Worm (Caenorhabditis elegans) whole organism, midembryonic: ENCODE measurements around the gene add-1.

Source experiments
- T22C8.4 ChIP-seq: fragments of 200-800 bp; sonication (Bioruptor generic); IDR thresholded peaks from 2 replicates; pipeline ENCODE4 v1.3.6; 2022; ENCODE audit warnings: missing genetic modification characterization, missing compliant biosample characterization
- cog-1 ChIP-seq: sonication (generic microtip); optimal IDR thresholded peaks from 2 replicates; lab custom pipeline; 2016; ENCODE audit warnings: missing genetic modification characterization, missing compliant biosample characterization
- flt-1 ChIP-seq: fragments of 200-800 bp; sonication (Bioruptor generic); IDR thresholded peaks from 2 replicates; pipeline ENCODE4 v1.3.6; 2022; ENCODE audit warnings: missing genetic modification characterization, missing compliant biosample characterization
- med-1 ChIP-seq: sonication (generic microtip); optimal IDR thresholded peaks from 2 replicates; lab custom pipeline; 2017; ENCODE audit warnings: missing genetic modification characterization, mild to moderate bottlenecking, missing compliant biosample characterization, antibody characterized with exemption, missing genetic modification reagents; ENCODE audit not compliant: insufficient read depth
- ref-1 ChIP-seq: fragments of 200-800 bp; sonication (Bioruptor generic); conservative IDR thresholded peaks from 2 replicates; pipeline ENCODE4 v1.3.6; 2022; ENCODE audit warnings: missing genetic modification reagents, missing genetic modification characterization, missing compliant biosample characterization
- ztf-23 ChIP-seq: fragments of 200-800 bp; sonication (Bioruptor generic); IDR thresholded peaks from 2 replicates; pipeline ENCODE4 v1.3.6; 2022; ENCODE audit warnings: missing genetic modification reagents, missing genetic modification characterization, missing compliant biosample characterization
- ztf-29 ChIP-seq: fragments of 200-800 bp; sonication (Bioruptor generic); IDR thresholded peaks from 2 replicates; pipeline ENCODE4 v1.3.6; 2022; ENCODE audit warnings: missing genetic modification reagents, missing genetic modification characterization, missing compliant biosample characterization

ce11 chrX:4818252-4818651, 41.6 kb downstream of the add-1 start, which contains the start of gene R08E3.3:
- TF ChIP-seq ztf-29 (GFP tag; lab: Robert Waterston, UW) (no peak), ref-1 (no peak), ztf-23 (GFP tag; lab: Robert Waterston, UW) (peak; percentile 46; the same call in 1 of the 2 replicates), med-1 (GFP tag; lab: Kevin White, UChicago) (no peak), flt-1 (no peak), cog-1 (tag; lab: Kevin White, UChicago) (no peak), T22C8.4 (GFP tag; lab: Robert Waterston, UW) (no peak)
